Fruit fly (Drosophila melanogaster) whole organism, embryonic: ENCODE data around the gene CG1463.

Source experiments
- Antp ChIP-seq: fragments of 200-800 bp; sonication (Bioruptor generic); optimal IDR thresholded peaks from 3 replicates; lab custom pipeline; 2016; ENCODE audit warnings: missing biosample characterization, missing genetic modification characterization
- BEAF-32 ChIP-seq: fragments of 200-800 bp; sonication (Bioruptor generic); optimal IDR thresholded peaks from 3 replicates; lab custom pipeline; 2017; ENCODE audit warnings: missing biosample characterization, missing genetic modification characterization, mild to moderate bottlenecking, moderate library complexity, missing genetic modification reagents
- CG10431 ChIP-seq: fragments of 200-800 bp; sonication (Bioruptor generic); optimal IDR thresholded peaks from 3 replicates; lab custom pipeline; 2018; ENCODE audit warnings: missing biosample characterization, mild to moderate bottlenecking, missing genetic modification characterization
- CG12659 ChIP-seq: fragments of 200-800 bp; sonication (Bioruptor generic); optimal IDR thresholded peaks from 3 replicates; lab custom pipeline; 2017; ENCODE audit warnings: mild to moderate bottlenecking, missing biosample characterization, missing genetic modification reagents, missing genetic modification characterization
- CG13894 ChIP-seq: fragments of 200-800 bp; sonication (Bioruptor generic); optimal IDR thresholded peaks from 3 replicates; lab custom pipeline; 2018; ENCODE audit warnings: missing biosample characterization, mild to moderate bottlenecking, missing genetic modification characterization, moderate library complexity
- CG14014 ChIP-seq: fragments of 200-800 bp; sonication (Bioruptor generic); IDR thresholded peaks from 2 replicates; pipeline ENCODE4 v1.3.6; 2022; ENCODE audit warnings: missing biosample characterization, missing genetic modification characterization
- CG14050 ChIP-seq: fragments of 200-800 bp; sonication (Bioruptor generic); IDR thresholded peaks from 3 replicates; pipeline ENCODE4 v1.3.6; 2022; ENCODE audit warnings: missing biosample characterization, missing genetic modification characterization
- CG1529 ChIP-seq: fragments of 200-800 bp; sonication (Bioruptor generic); optimal IDR thresholded peaks from 3 replicates; lab custom pipeline; 2018; ENCODE audit warnings: missing biosample characterization, missing genetic modification characterization
- CG15696 ChIP-seq: fragments of 200-800 bp; sonication (Bioruptor generic); optimal IDR thresholded peaks from 2 replicates; lab custom pipeline; 2019; ENCODE audit warnings: missing biosample characterization, mild to moderate bottlenecking, missing genetic modification characterization, moderate library complexity
- CG1602 ChIP-seq: fragments of 200-800 bp; sonication (Bioruptor generic); optimal IDR thresholded peaks from 3 replicates; lab custom pipeline; 2016; ENCODE audit warnings: missing biosample characterization, missing genetic modification characterization
- CG17359 ChIP-seq: fragments of 200-800 bp; sonication (Bioruptor generic); optimal IDR thresholded peaks from 3 replicates; lab custom pipeline; 2018; ENCODE audit warnings: missing biosample characterization, mild to moderate bottlenecking, missing genetic modification characterization, moderate library complexity
- CG17802 ChIP-seq: fragments of 200-800 bp; sonication (Bioruptor generic); optimal IDR thresholded peaks from 2 replicates; lab custom pipeline; 2018; ENCODE audit warnings: missing biosample characterization, mild to moderate bottlenecking, missing genetic modification characterization, moderate library complexity
- CG18262 ChIP-seq: fragments of 200-800 bp; optimal IDR thresholded peaks from 3 replicates; lab custom pipeline; 2019; ENCODE audit warnings: missing biosample characterization, mild to moderate bottlenecking, missing genetic modification characterization, moderate library complexity
- CG3407 ChIP-seq: fragments of 200-800 bp; sonication (Bioruptor generic); optimal IDR thresholded peaks from 2 replicates; lab custom pipeline; 2018; ENCODE audit warnings: missing biosample characterization, mild to moderate bottlenecking, missing genetic modification characterization
- CG3838 ChIP-seq: fragments of 200-800 bp; sonication (Bioruptor generic); optimal IDR thresholded peaks from 3 replicates; lab custom pipeline; 2016; ENCODE audit warnings: missing biosample characterization, missing genetic modification characterization
- CG6254 ChIP-seq: fragments of 200-800 bp; sonication (Bioruptor generic); optimal IDR thresholded peaks from 3 replicates; lab custom pipeline; 2017; ENCODE audit warnings: mild to moderate bottlenecking, missing biosample characterization, missing genetic modification reagents, missing genetic modification characterization
- CG8359 ChIP-seq: fragments of 200-800 bp; sonication (Bioruptor generic); optimal IDR thresholded peaks from 2 replicates; lab custom pipeline; 2017; ENCODE audit warnings: missing biosample characterization, mild to moderate bottlenecking, missing genetic modification characterization, borderline replicate concordance
- CG9609 ChIP-seq: fragments of 200-800 bp; sonication (Bioruptor generic); optimal IDR thresholded peaks from 3 replicates; lab custom pipeline; 2016; ENCODE audit warnings: missing biosample characterization, missing genetic modification characterization
- CHES-1-like ChIP-seq: fragments of 200-800 bp; sonication (Bioruptor generic); optimal IDR thresholded peaks from 2 replicates; lab custom pipeline; 2016; ENCODE audit warnings: missing biosample characterization, missing genetic modification characterization
- Dek ChIP-seq: fragments of 200-800 bp; sonication (Bioruptor generic); optimal IDR thresholded peaks from 3 replicates; lab custom pipeline; 2019; ENCODE audit warnings: missing biosample characterization, mild to moderate bottlenecking, missing genetic modification characterization, moderate library complexity
- Dp ChIP-seq: fragments of 200-800 bp; sonication (Bioruptor generic); optimal IDR thresholded peaks from 2 replicates; lab custom pipeline; 2018; ENCODE audit warnings: missing biosample characterization, mild to moderate bottlenecking, missing genetic modification characterization, moderate library complexity
- Drgx ChIP-seq: fragments of 200-800 bp; sonication (Bioruptor generic); IDR thresholded peaks from 2 replicates; pipeline ENCODE4 v1.3.6; 2022; ENCODE audit warnings: missing biosample characterization, missing genetic modification characterization
- Hmr ChIP-seq: fragments of 200-800 bp; sonication (Bioruptor generic); optimal IDR thresholded peaks from 3 replicates; lab custom pipeline; 2017; ENCODE audit warnings: mild to moderate bottlenecking, missing biosample characterization, missing genetic modification reagents, missing genetic modification characterization
- Hmx ChIP-seq: fragments of 200-800 bp; sonication (Bioruptor generic); optimal IDR thresholded peaks from 2 replicates; lab custom pipeline; 2016; ENCODE audit warnings: missing biosample characterization, missing genetic modification characterization
- Hr3 ChIP-seq: fragments of 200-800 bp; sonication (Bioruptor generic); optimal IDR thresholded peaks from 3 replicates; lab custom pipeline; 2016; ENCODE audit warnings: missing biosample characterization, missing genetic modification characterization
- Lpt ChIP-seq: fragments of >200 bp; optimal IDR thresholded peaks from 2 replicates; lab custom pipeline; 2018; ENCODE audit warnings: missing biosample characterization, missing genetic modification characterization
- Mrtf ChIP-seq: fragments of 200-800 bp; sonication (Bioruptor generic); IDR thresholded peaks from 3 replicates; pipeline ENCODE4 v1.3.6; 2022; ENCODE audit warnings: missing biosample characterization, missing genetic modification characterization
- PHDP ChIP-seq: fragments of 200-800 bp; sonication (Bioruptor generic); optimal IDR thresholded peaks from 3 replicates; lab custom pipeline; 2018; ENCODE audit warnings: missing biosample characterization, mild to moderate bottlenecking, missing genetic modification characterization, moderate library complexity
- Ravus ChIP-seq: fragments of 200-800 bp; sonication (Bioruptor generic); IDR thresholded peaks from 2 replicates; pipeline ENCODE4 v1.3.6; 2022; ENCODE audit warnings: missing biosample characterization, missing genetic modification characterization
- Side ChIP-seq: fragments of 200-800 bp; sonication (Bioruptor generic); optimal IDR thresholded peaks from 2 replicates; lab custom pipeline; 2016; ENCODE audit warnings: missing biosample characterization, missing genetic modification characterization
- abd-A ChIP-seq: fragments of 200-800 bp; sonication (Bioruptor generic); optimal IDR thresholded peaks from 3 replicates; lab custom pipeline; 2019; ENCODE audit warnings: missing biosample characterization, mild to moderate bottlenecking, missing genetic modification characterization, moderate library complexity
- ac ChIP-seq: fragments of 200-800 bp; sonication (Bioruptor generic); optimal IDR thresholded peaks from 3 replicates; lab custom pipeline; 2017; ENCODE audit warnings: missing biosample characterization, mild to moderate bottlenecking, missing genetic modification characterization
- ash1 ChIP-seq: fragments of 200-800 bp; sonication (Bioruptor generic); optimal IDR thresholded peaks from 2 replicates; lab custom pipeline; 2018; ENCODE audit warnings: missing biosample characterization, mild to moderate bottlenecking, missing genetic modification characterization
- cad ChIP-seq: fragments of >200 bp; optimal IDR thresholded peaks from 2 replicates; lab custom pipeline; 2017; ENCODE audit warnings: missing biosample characterization, missing genetic modification characterization
- chm ChIP-seq: fragments of 200-800 bp; sonication (Bioruptor generic); IDR thresholded peaks from 2 replicates; pipeline ENCODE4 v1.3.6; 2022; ENCODE audit warnings: missing biosample characterization, missing genetic modification characterization
- crol ChIP-seq: fragments of 200-800 bp; sonication (Bioruptor generic); IDR thresholded peaks from 2 replicates; pipeline ENCODE4 v1.3.6; 2022; ENCODE audit warnings: missing biosample characterization, missing genetic modification characterization
- ems ChIP-seq: fragments of 200-800 bp; sonication (Bioruptor generic); optimal IDR thresholded peaks from 3 replicates; lab custom pipeline; 2016; ENCODE audit warnings: missing biosample characterization, missing genetic modification characterization
- fd3F ChIP-seq: fragments of 200-800 bp; sonication (Bioruptor generic); optimal IDR thresholded peaks from 2 replicates; lab custom pipeline; 2018; ENCODE audit warnings: missing biosample characterization, mild to moderate bottlenecking, missing genetic modification characterization, moderate library complexity
- gsb-n ChIP-seq: fragments of 200-800 bp; sonication (Bioruptor generic); optimal IDR thresholded peaks from 3 replicates; lab custom pipeline; 2018; ENCODE audit warnings: missing biosample characterization, mild to moderate bottlenecking, missing genetic modification characterization
- lola ChIP-seq, 3 experiments: fragments of >200 bp in 2 of 3; fragments of 200-800 bp in 1 of 3; sonication (Bioruptor generic) in 1 of 3; optimal IDR thresholded peaks; 2 replicates each; lab custom pipeline; 2017 to 2019; ENCODE audit warnings: missing biosample characterization in 3 of 3, missing genetic modification characterization in 3 of 3, mild to moderate bottlenecking in 1 of 3, moderate library complexity in 1 of 3
- otp ChIP-seq: fragments of 200-800 bp; sonication (Bioruptor generic); IDR thresholded peaks from 3 replicates; pipeline ENCODE4, ENCODE4 v1.3.6; 2022; ENCODE audit warnings: missing biosample characterization, missing genetic modification characterization
- pan ChIP-seq, 4 experiments: fragments of >200 bp in 3 of 4; fragments of 200-800 bp in 1 of 4; sonication (Bioruptor generic) in 1 of 4; optimal IDR thresholded peaks in 3 of 4; IDR thresholded peaks in 1 of 4; 2 replicates each; pipeline versions ENCODE4 v1.3.6 to Lab custom; 2017 to 2022; ENCODE audit warnings: missing biosample characterization in 2 of 4, missing genetic modification characterization in 2 of 4, mixed read lengths in 1 of 4
- row ChIP-seq: fragments of 200-800 bp; sonication (Bioruptor generic); IDR thresholded peaks from 3 replicates; pipeline ENCODE4 v1.3.6; 2022; ENCODE audit warnings: missing biosample characterization, missing genetic modification characterization
- sd ChIP-seq: fragments of 200-800 bp; sonication (Bioruptor generic); optimal IDR thresholded peaks from 3 replicates; lab custom pipeline; 2018; ENCODE audit warnings: missing biosample characterization, mild to moderate bottlenecking, missing genetic modification characterization, moderate library complexity
- slp2 ChIP-seq: fragments of 200-800 bp; sonication (Bioruptor generic); optimal IDR thresholded peaks from 2 replicates; lab custom pipeline; 2016; ENCODE audit warnings: missing biosample characterization, missing genetic modification characterization
- tgo ChIP-seq: fragments of 200-800 bp; sonication (Bioruptor generic); IDR thresholded peaks from 3 replicates; pipeline ENCODE4 v1.3.6; 2022; ENCODE audit warnings: missing biosample characterization, missing genetic modification characterization
- ttk ChIP-seq: fragments of 200-800 bp; sonication (Bioruptor generic); IDR thresholded peaks from 2 replicates; pipeline ENCODE4 v2.1.2; 2022; ENCODE audit warnings: missing biosample characterization, missing genetic modification characterization
- unpg ChIP-seq: fragments of 200-800 bp; sonication (Bioruptor generic); optimal IDR thresholded peaks from 3 replicates; lab custom pipeline; 2018; ENCODE audit warnings: missing biosample characterization, mild to moderate bottlenecking, missing genetic modification characterization, moderate library complexity
- usp ChIP-seq: fragments of >200 bp; optimal IDR thresholded peaks from 2 replicates; lab custom pipeline; 2017; ENCODE audit warnings: missing biosample characterization, missing genetic modification characterization

Gene CG1463

DNA sequence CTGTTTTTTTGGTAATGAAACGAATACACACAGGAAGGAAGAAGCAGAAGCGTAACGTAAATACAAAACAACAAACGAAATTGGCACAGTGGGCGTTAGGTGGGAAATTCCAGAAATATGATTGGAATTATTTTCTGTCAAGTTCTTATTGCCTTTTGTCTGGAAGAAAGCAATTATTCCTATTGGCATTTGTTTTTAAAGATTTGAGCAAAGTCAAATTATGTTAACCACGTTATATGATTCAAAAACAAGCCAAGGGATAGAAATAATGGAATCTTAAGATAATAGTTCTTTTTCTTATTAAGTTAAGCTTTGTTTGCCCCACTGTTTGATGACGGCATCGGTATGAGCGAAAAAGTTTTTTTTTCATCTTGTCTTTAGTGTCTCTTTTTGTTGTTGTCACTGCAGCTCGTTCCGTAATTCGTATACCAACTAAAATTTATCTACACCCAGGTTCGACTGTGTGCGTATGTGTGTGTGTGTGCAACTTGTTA lies 31.9 kb downstream of the CG1463 start (continued):
- TF ChIP-seq otp (GFP tag; lab: Robert Waterston, UW) (peak; percentile 87), fd3F (GFP tag; lab: Kevin White, UChicago) (peak; percentile 95), usp (GFP tag; lab: Kevin White, UChicago) (no peak), Mrtf (GFP tag; lab: Robert Waterston, UW) (peak; percentile 87), lola (GFP tag; optimal IDR thresholded peaks at IDR 0.05; lab: Kevin White, UChicago) (peak in 1 of 3 experiments; percentile 84), Ravus (peak; percentile 89), CG14050 (GFP tag; lab: Robert Waterston, UW) (peak; percentile 92), CG17802 (tag; lab: Kevin White, UChicago) (peak; percentile 74), CG17359 (tag; lab: Kevin White, UChicago) (peak; percentile 97), CG14014 (GFP tag; lab: Robert Waterston, UW) (peak; percentile 95), CG8359 (GFP tag; lab: Kevin White, UChicago) (peak; percentile 84), Antp (GFP tag; lab: Kevin White, UChicago) (peak; percentile 95), ttk (GFP tag; lab: Robert Waterston, UW) (peak; percentile 88), CG9609 (GFP tag; lab: Kevin White, UChicago) (peak; percentile 95), PHDP (tag; lab: Kevin White, UChicago) (peak; percentile 97), unpg (GFP tag; lab: Kevin White, UChicago) (peak; percentile 96), Drgx (GFP tag; lab: Robert Waterston, UW) (peak; percentile 96), CG3838 (GFP tag; lab: Kevin White, UChicago) (peak; percentile 88), Hmx (peak; percentile 81), CG13894 (peak; percentile 95), CG1529 (peak; percentile 92), crol (no peak), row (GFP tag; lab: Robert Waterston, UW) (peak; percentile 93), BEAF-32 (peak; percentile 19), Dp (peak; percentile 0), CG6254 (GFP tag; lab: Kevin White, UChicago) (peak; percentile 80), CG12659 (peak; percentile 97), CG3407 (peak; percentile 86), CG15696 (tag; lab: Kevin White, UChicago) (peak; percentile 81), slp2 (GFP tag; lab: Kevin White, UChicago) (peak; percentile 95), pan (optimal IDR thresholded peaks at IDR 0.05; lab: Kevin White, UChicago) (no peak), pan (GFP tag; optimal IDR thresholded peaks at IDR 0.05 in 1 of 2, IDR thresholded peaks at IDR 0.05 in 1 of 2) (peak in 1 of 2 experiments; percentile 95), abd-A (peak; percentile 80), tgo (GFP tag; lab: Robert Waterston, UW) (peak; percentile 94), Hr3 (GFP tag; lab: Kevin White, UChicago) (peak; percentile 92), Dek (tag; lab: Kevin White, UChicago) (peak; percentile 97), CG1602 (GFP tag; lab: Kevin White, UChicago) (peak; percentile 88), ac (peak; percentile 70), ems (GFP tag; lab: Kevin White, UChicago) (peak; percentile 96), CHES-1-like (GFP tag; lab: Kevin White, UChicago) (peak; percentile 97), cad (no peak), chm (peak; percentile 65; the same call in 1 of the 2 replicates), ash1 (GFP tag; lab: Kevin White, UChicago) (peak; percentile 31), gsb-n (tag; lab: Kevin White, UChicago) (peak; percentile 88), sd (tag; lab: Kevin White, UChicago) (peak; percentile 75), Lpt (no peak), CG18262 (peak; percentile 95), Side (peak; percentile 94), Hmr (GFP tag; lab: Kevin White, UChicago) (peak; percentile 97), CG10431 (peak; percentile 62)
